Fruit fly (Drosophila melanogaster) whole organism, embryonic: ENCODE results near the gene CheB93b.

Experiments
- Ada2b ChIP-seq: fragments of 200-800 bp; sonication (Bioruptor generic); IDR thresholded peaks from 2 replicates; pipeline ENCODE4 v1.3.6; 2022; ENCODE audit warnings: missing biosample characterization, missing genetic modification characterization
- Adf1 ChIP-seq: fragments of 200-800 bp; sonication (Bioruptor generic); IDR thresholded peaks from 2 replicates; pipeline ENCODE4 v1.3.6; 2022; ENCODE audit warnings: missing biosample characterization, missing genetic modification characterization
- CG10267 ChIP-seq: fragments of 200-800 bp; sonication (Bioruptor generic); optimal IDR thresholded peaks from 2 replicates; lab custom pipeline; 2018; ENCODE audit warnings: missing biosample characterization, mild to moderate bottlenecking, missing genetic modification characterization, moderate library complexity
- CG11085 ChIP-seq: fragments of 200-800 bp; sonication (Bioruptor generic); IDR thresholded peaks from 2 replicates; pipeline ENCODE4 v1.3.6; 2022; ENCODE audit warnings: missing biosample characterization, missing genetic modification characterization
- CG11560 ChIP-seq: fragments of 200-800 bp; sonication (Bioruptor generic); IDR thresholded peaks from 3 replicates; pipeline ENCODE4 v1.3.6; 2022; ENCODE audit warnings: missing biosample characterization, missing genetic modification characterization
- CG12219 ChIP-seq: fragments of 200-800 bp; sonication (Bioruptor generic); optimal IDR thresholded peaks from 3 replicates; lab custom pipeline; 2018; ENCODE audit warnings: missing biosample characterization, mild to moderate bottlenecking, missing genetic modification characterization
- CG14710 ChIP-seq: fragments of 200-800 bp; sonication (Bioruptor generic); optimal IDR thresholded peaks from 3 replicates; lab custom pipeline; 2019; ENCODE audit warnings: missing biosample characterization, mild to moderate bottlenecking, missing genetic modification characterization, moderate library complexity
- CG16813 ChIP-seq: fragments of 200-800 bp; sonication (Bioruptor generic); IDR thresholded peaks from 3 replicates; pipeline ENCODE4 v1.3.6; 2022; ENCODE audit warnings: missing biosample characterization, missing genetic modification characterization; ENCODE audit not compliant: partially characterized antibody
- CG16863 ChIP-seq: fragments of 200-800 bp; sonication (Bioruptor generic); optimal IDR thresholded peaks from 3 replicates; lab custom pipeline; 2016; ENCODE audit warnings: missing biosample characterization, missing genetic modification characterization
- CG2712 ChIP-seq: fragments of 200-800 bp; optimal IDR thresholded peaks from 3 replicates; lab custom pipeline; 2019; ENCODE audit warnings: missing biosample characterization, mild to moderate bottlenecking, missing genetic modification characterization, moderate library complexity
- CG34224 ChIP-seq: fragments of 200-800 bp; sonication (Bioruptor generic); IDR thresholded peaks from 3 replicates; pipeline ENCODE4 v1.3.6; 2022; ENCODE audit warnings: missing biosample characterization, missing genetic modification characterization; ENCODE audit not compliant: partially characterized antibody
- CG4328 ChIP-seq: fragments of 200-800 bp; sonication (Bioruptor generic); optimal IDR thresholded peaks from 3 replicates; lab custom pipeline; 2017; ENCODE audit warnings: missing biosample characterization, missing genetic modification reagents, missing genetic modification characterization
- CG43689 ChIP-seq: fragments of 200-800 bp; sonication (Bioruptor generic); IDR thresholded peaks from 2 replicates; pipeline ENCODE4 v1.3.6; 2022; ENCODE audit warnings: missing biosample characterization, missing genetic modification characterization
- CG6272 ChIP-seq: fragments of 200-800 bp; sonication (Bioruptor generic); IDR thresholded peaks from 2 replicates; pipeline ENCODE4 v1.3.6; 2022; ENCODE audit warnings: missing biosample characterization, missing genetic modification characterization
- Camta ChIP-seq: fragments of 200-800 bp; sonication (Bioruptor generic); optimal IDR thresholded peaks from 2 replicates; lab custom pipeline; 2016; ENCODE audit warnings: missing biosample characterization, missing genetic modification characterization
- Dad ChIP-seq: fragments of 200-800 bp; sonication (Bioruptor generic); optimal IDR thresholded peaks from 3 replicates; lab custom pipeline; 2016; ENCODE audit warnings: missing biosample characterization, missing genetic modification characterization
- Dp ChIP-seq: fragments of 200-800 bp; sonication (Bioruptor generic); optimal IDR thresholded peaks from 2 replicates; lab custom pipeline; 2018; ENCODE audit warnings: missing biosample characterization, mild to moderate bottlenecking, missing genetic modification characterization, moderate library complexity
- HmgD ChIP-seq: fragments of 200-800 bp; sonication (Bioruptor generic); optimal IDR thresholded peaks from 3 replicates; lab custom pipeline; 2016; ENCODE audit warnings: missing biosample characterization, missing genetic modification characterization
- HmgZ ChIP-seq: fragments of 200-800 bp; sonication (Bioruptor generic); optimal IDR thresholded peaks from 2 replicates; lab custom pipeline; 2018; ENCODE audit warnings: missing biosample characterization, mild to moderate bottlenecking, missing genetic modification characterization
- Hr51 ChIP-seq, 2 experiments: fragments of 200-800 bp; sonication (Bioruptor generic); optimal IDR thresholded peaks; 2 replicates in 1 of 2; 3 replicates in 1 of 2; lab custom pipeline; 2016 to 2018; ENCODE audit warnings: missing biosample characterization in 2 of 2, missing genetic modification characterization in 2 of 2, mild to moderate bottlenecking in 1 of 2, moderate library complexity in 1 of 2
- Hr78 ChIP-seq, 2 experiments: fragments of 200-800 bp in 1 of 2; fragments of >200 bp in 1 of 2; sonication (Bioruptor generic) in 1 of 2; optimal IDR thresholded peaks; 2 replicates each; lab custom pipeline; 2017 to 2019; ENCODE audit warnings: missing biosample characterization in 2 of 2, missing genetic modification characterization in 2 of 2, mild to moderate bottlenecking in 1 of 2, moderate library complexity in 1 of 2
- Hsf ChIP-seq: fragments of 200-800 bp; sonication (Bioruptor generic); optimal IDR thresholded peaks from 3 replicates; lab custom pipeline; 2016; ENCODE audit warnings: missing biosample characterization, missing genetic modification characterization
- Lhr ChIP-seq: fragments of 200-800 bp; sonication (Bioruptor generic); optimal IDR thresholded peaks from 3 replicates; lab custom pipeline; 2017; ENCODE audit warnings: mild to moderate bottlenecking, missing biosample characterization, missing genetic modification reagents, missing genetic modification characterization
- Lim3 ChIP-seq: fragments of 200-800 bp; sonication (Bioruptor generic); IDR thresholded peaks from 2 replicates; pipeline ENCODE4 v1.3.6; 2022; ENCODE audit warnings: missing biosample characterization, missing genetic modification characterization
- MTF-1 ChIP-seq: fragments of 200-800 bp; sonication (Bioruptor generic); optimal IDR thresholded peaks from 2 replicates; lab custom pipeline; 2018; ENCODE audit warnings: missing biosample characterization, mild to moderate bottlenecking, missing genetic modification characterization, borderline replicate concordance
- Neu2 ChIP-seq: fragments of 200-800 bp; sonication (Bioruptor generic); optimal IDR thresholded peaks from 3 replicates; lab custom pipeline; 2016; ENCODE audit warnings: missing biosample characterization, missing genetic modification characterization, borderline replicate concordance
- Oaz ChIP-seq: fragments of 200-800 bp; sonication (Bioruptor generic); IDR thresholded peaks from 2 replicates; pipeline ENCODE4 v1.3.6; 2022; ENCODE audit warnings: missing biosample characterization, missing genetic modification characterization
- Rfx ChIP-seq: fragments of 200-800 bp; sonication (Bioruptor generic); IDR thresholded peaks from 2 replicates; pipeline ENCODE4 v1.3.6; 2022; ENCODE audit warnings: missing biosample characterization, missing genetic modification characterization
- Six4 ChIP-seq: fragments of 200-800 bp; sonication (Bioruptor generic); optimal IDR thresholded peaks from 2 replicates; lab custom pipeline; 2016; ENCODE audit warnings: missing biosample characterization, missing genetic modification characterization
- Sox102F ChIP-seq: fragments of 200-800 bp; sonication (Bioruptor generic); optimal IDR thresholded peaks from 2 replicates; lab custom pipeline; 2018; ENCODE audit warnings: missing biosample characterization, mild to moderate bottlenecking, missing genetic modification characterization, moderate library complexity
- Trl ChIP-seq, 3 experiments: fragments of >200 bp in 2 of 3; fragments of 200-800 bp in 1 of 3; sonication (Bioruptor generic) in 1 of 3; optimal IDR thresholded peaks; 2 replicates in 1 of 3; 3 replicates in 2 of 3; lab custom pipeline; 2016 to 2017; ENCODE audit warnings: missing biosample characterization in 1 of 3, missing genetic modification characterization in 1 of 3
- Vsx1 ChIP-seq: fragments of 200-800 bp; sonication (Bioruptor generic); optimal IDR thresholded peaks from 2 replicates; lab custom pipeline; 2017; ENCODE audit warnings: missing biosample characterization, mild to moderate bottlenecking, missing genetic modification characterization, missing genetic modification reagents
- ase ChIP-seq: fragments of 200-800 bp; sonication (Bioruptor generic); IDR thresholded peaks from 3 replicates; pipeline ENCODE4 v1.3.6; 2022; ENCODE audit warnings: missing biosample characterization, missing genetic modification characterization
- bbx ChIP-seq: fragments of 200-800 bp; sonication (Bioruptor generic); IDR thresholded peaks from 2 replicates; pipeline ENCODE4 v1.3.6; 2022; ENCODE audit warnings: missing biosample characterization, missing genetic modification characterization; ENCODE audit not compliant: partially characterized antibody
- bcd ChIP-seq: fragments of 200-800 bp; sonication (Bioruptor generic); optimal IDR thresholded peaks from 2 replicates; lab custom pipeline; 2017; ENCODE audit warnings: missing biosample characterization, mild to moderate bottlenecking, missing genetic modification characterization
- br ChIP-seq: fragments of >200 bp; optimal IDR thresholded peaks from 2 replicates; lab custom pipeline; 2017
- dmrt99B ChIP-seq: fragments of 200-800 bp; sonication (Bioruptor generic); optimal IDR thresholded peaks from 2 replicates; lab custom pipeline; 2018; ENCODE audit warnings: missing biosample characterization, mild to moderate bottlenecking, missing genetic modification characterization, moderate library complexity
- en ChIP-seq: fragments of 200-800 bp; sonication (Bioruptor generic); optimal IDR thresholded peaks from 2 replicates; lab custom pipeline; 2016; ENCODE audit warnings: missing biosample characterization, missing genetic modification characterization
- ewg ChIP-seq: fragments of 200-800 bp; sonication (Bioruptor generic); optimal IDR thresholded peaks from 3 replicates; lab custom pipeline; 2017; ENCODE audit warnings: mild to moderate bottlenecking, missing biosample characterization, missing genetic modification reagents, missing genetic modification characterization
- fd102C ChIP-seq: fragments of 200-800 bp; sonication (Bioruptor generic); optimal IDR thresholded peaks from 2 replicates; lab custom pipeline; 2018; ENCODE audit warnings: missing biosample characterization, mild to moderate bottlenecking, missing genetic modification characterization, moderate library complexity
- fu2 ChIP-seq: fragments of 200-800 bp; sonication (Bioruptor generic); optimal IDR thresholded peaks from 2 replicates; lab custom pipeline; 2016; ENCODE audit warnings: missing biosample characterization, missing genetic modification characterization
- gro ChIP-seq: fragments of 200-800 bp; sonication (Bioruptor generic); optimal IDR thresholded peaks from 2 replicates; lab custom pipeline; 2016; ENCODE audit warnings: missing biosample characterization, missing genetic modification characterization
- jigr1 ChIP-seq: fragments of 200-800 bp; sonication (Bioruptor generic); IDR thresholded peaks from 3 replicates; pipeline ENCODE4 v1.3.6; 2022; ENCODE audit warnings: missing biosample characterization, missing genetic modification characterization
- lmd ChIP-seq: fragments of 200-800 bp; sonication (Bioruptor generic); IDR thresholded peaks from 2 replicates; pipeline ENCODE4 v1.3.6; 2022; ENCODE audit warnings: missing biosample characterization, missing genetic modification characterization
- maf-S ChIP-seq: fragments of 200-800 bp; sonication (Bioruptor generic); optimal IDR thresholded peaks from 2 replicates; lab custom pipeline; 2016; ENCODE audit warnings: missing biosample characterization, missing genetic modification characterization
- onecut ChIP-seq: fragments of 200-800 bp; sonication (Bioruptor generic); IDR thresholded peaks from 2 replicates; pipeline ENCODE4 v1.3.6; 2022; ENCODE audit warnings: missing biosample characterization, missing genetic modification characterization
- pho ChIP-seq: fragments of 200-800 bp; sonication (Bioruptor generic); optimal IDR thresholded peaks from 2 replicates; lab custom pipeline; 2016; ENCODE audit warnings: missing biosample characterization, missing genetic modification characterization
- pita ChIP-seq: fragments of 200-800 bp; sonication (Bioruptor generic); optimal IDR thresholded peaks from 2 replicates; lab custom pipeline; 2017; ENCODE audit warnings: missing biosample characterization, mild to moderate bottlenecking, missing genetic modification characterization
- sisA ChIP-seq: fragments of 200-800 bp; sonication (Bioruptor generic); IDR thresholded peaks from 2 replicates; pipeline ENCODE4 v1.3.6; 2022; ENCODE audit warnings: missing biosample characterization, missing genetic modification characterization
- so ChIP-seq: fragments of 200-800 bp; sonication (Bioruptor generic); IDR thresholded peaks from 3 replicates; pipeline ENCODE4 v1.3.6; 2022; ENCODE audit warnings: missing biosample characterization, missing genetic modification characterization

The CheB93b gene

DNA sequence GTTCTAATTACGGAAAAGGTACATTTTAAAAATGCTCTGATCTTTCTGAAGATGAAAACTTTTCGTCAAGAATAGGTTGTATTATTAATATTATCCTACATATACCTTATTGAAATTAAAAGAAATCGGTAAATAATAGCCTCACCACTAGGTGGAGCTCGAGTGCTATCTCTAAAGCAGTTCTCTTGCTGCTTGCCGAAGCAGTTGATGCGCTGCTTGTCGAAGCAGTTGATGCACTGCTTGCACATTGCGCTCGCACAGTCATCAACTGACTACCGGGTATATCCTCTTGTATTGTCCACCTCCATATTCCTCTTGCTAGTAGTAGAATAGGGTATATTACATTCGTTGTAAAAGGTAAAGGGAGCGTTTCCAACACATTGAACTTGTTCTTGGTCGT lies 551 bp upstream of the CheB93b start (continued):
- TF ChIP-seq CG16863 (GFP tag; lab: Kevin White, UChicago) (no peak), Trl (optimal IDR thresholded peaks at IDR 0.05; lab: Kevin White, UChicago) (peak in 1 of 2 experiments; percentile 15), Trl (GFP tag; optimal IDR thresholded peaks at IDR 0.05; lab: Kevin White, UChicago) (no peak), jigr1 (no peak), CG4328 (GFP tag; lab: Kevin White, UChicago) (no peak), fu2 (GFP tag; lab: Kevin White, UChicago) (no peak), Lim3 (GFP tag; lab: Robert Waterston, UW) (no peak), CG6272 (peak; percentile 36; the same call in 1 of the 2 replicates), Rfx (GFP tag; lab: Robert Waterston, UW) (peak; percentile 66), lmd (peak; percentile 29; the same call in 1 of the 2 replicates), ase (0 out of 3 replicates have a peak, but pooled peaks have one; percentile 40), CG43689 (GFP tag; lab: Robert Waterston, UW) (no peak), Hr78 (GFP tag; optimal IDR thresholded peaks at IDR 0.05; lab: Kevin White, UChicago) (peak in 1 of 2 experiments; percentile 43), ewg (GFP tag; lab: Kevin White, UChicago) (no peak), pho (GFP tag; lab: Kevin White, UChicago) (no peak), Neu2 (GFP tag; lab: Kevin White, UChicago) (peak; percentile 26), Ada2b (0 out of 2 replicates have a peak, but pooled peaks have one; percentile 21), CG34224 (GFP tag; lab: Robert Waterston, UW) (no peak), bcd (GFP tag; lab: Kevin White, UChicago) (peak; percentile 2), en (GFP tag; lab: Kevin White, UChicago) (no peak), maf-S (peak; percentile 3), Dad (GFP tag; lab: Kevin White, UChicago) (peak; percentile 17), pita (GFP tag; lab: Kevin White, UChicago) (peak; percentile 38), Hr51 (GFP tag; optimal IDR thresholded peaks at IDR 0.05; lab: Kevin White, UChicago) (no peak), CG2712 (tag; lab: Kevin White, UChicago) (peak; percentile 55), CG16813 (GFP tag; lab: Robert Waterston, UW) (0 out of 3 replicates have a peak, but pooled peaks have one; percentile 37), MTF-1 (GFP tag; lab: Kevin White, UChicago) (no peak), CG11560 (peak; percentile 84), CG11085 (GFP tag; lab: Robert Waterston, UW) (peak; percentile 48; the same call in 1 of the 2 replicates), Oaz (GFP tag; lab: Robert Waterston, UW) (no peak), fd102C (GFP tag; lab: Kevin White, UChicago) (no peak), Lhr (GFP tag; lab: Kevin White, UChicago) (peak; percentile 49), Camta (GFP tag; lab: Kevin White, UChicago) (no peak), CG10267 (tag; lab: Kevin White, UChicago) (peak; percentile 23), Dp (GFP tag; lab: Kevin White, UChicago) (peak; percentile 45), onecut (GFP tag; lab: Robert Waterston, UW) (peak; percentile 33; the same call in 1 of the 2 replicates), HmgD (GFP tag; lab: Kevin White, UChicago) (peak; percentile 92), sisA (GFP tag; lab: Robert Waterston, UW) (peak; percentile 62), gro (peak; percentile 26), so (GFP tag; lab: Robert Waterston, UW) (no peak), HmgZ (tag; lab: Kevin White, UChicago) (no peak), Hsf (GFP tag; lab: Kevin White, UChicago) (peak; percentile 9), dmrt99B (no peak), Sox102F (GFP tag; lab: Kevin White, UChicago) (no peak), Vsx1 (GFP tag; lab: Kevin White, UChicago) (no peak), bbx (GFP tag; lab: Robert Waterston, UW) (peak; percentile 64), CG12219 (GFP tag; lab: Kevin White, UChicago) (no peak), Adf1 (GFP tag; lab: Robert Waterston, UW) (no peak), br (no peak), CG14710 (tag; lab: Kevin White, UChicago) (peak; percentile 19), Six4 (GFP tag; lab: Kevin White, UChicago) (no peak)
